Worm (Caenorhabditis elegans) whole organism, young adult: Measurements from ENCODE around the gene F47E1.4.
A peak's percentile ranks its signal among the peaks of the same experiment; 100 is the strongest.

Source experiments
- B0336.3 ChIP-seq: fragments of 200-800 bp; sonication (Bioruptor generic); IDR thresholded peaks from 2 replicates; pipeline ENCODE4 v1.3.6; 2022; ENCODE audit warnings: missing genetic modification characterization, missing compliant biosample characterization
- C06A6.2 ChIP-seq: fragments of 200-800 bp; sonication (Bioruptor generic); conservative IDR thresholded peaks from 2 replicates; pipeline ENCODE4 v1.3.6; 2022; ENCODE audit warnings: missing genetic modification characterization, missing compliant biosample characterization
- C17E4.6 ChIP-seq: fragments of 200-800 bp; sonication (Bioruptor generic); IDR thresholded peaks from 2 replicates; pipeline ENCODE4 v1.3.6; 2022; ENCODE audit warnings: missing genetic modification reagents, missing genetic modification characterization, missing compliant biosample characterization
- D2030.7 ChIP-seq: fragments of 200-800 bp; sonication (Bioruptor generic); IDR thresholded peaks from 2 replicates; pipeline ENCODE4 v1.3.6; 2022; ENCODE audit warnings: missing genetic modification reagents, missing genetic modification characterization, missing compliant biosample characterization
- F10E7.11 ChIP-seq: sonication (generic microtip); optimal IDR thresholded peaks from 2 replicates; lab custom pipeline; 2017; ENCODE audit warnings: mild to moderate bottlenecking, missing genetic modification characterization, moderate library complexity, missing compliant biosample characterization
- F39B2.1 ChIP-seq: fragments of 200-800 bp; sonication (Bioruptor generic); IDR thresholded peaks from 2 replicates; pipeline ENCODE4 v1.3.6; 2022; ENCODE audit warnings: missing genetic modification reagents, missing genetic modification characterization, missing compliant biosample characterization
- K11D2.4 ChIP-seq: fragments of 200-800 bp; sonication (Bioruptor generic); IDR thresholded peaks from 2 replicates; pipeline ENCODE4 v1.3.6; 2022; ENCODE audit warnings: missing genetic modification reagents, missing genetic modification characterization, missing compliant biosample characterization
- K12H6.12 ChIP-seq: fragments of 200-800 bp; sonication (Bioruptor generic); optimal IDR thresholded peaks from 2 replicates; lab custom pipeline; 2018; ENCODE audit warnings: mild to moderate bottlenecking, missing genetic modification characterization, missing compliant biosample characterization
- Y53F4B.3 ChIP-seq: fragments of 200-800 bp; sonication (Bioruptor generic); IDR thresholded peaks from 2 replicates; pipeline ENCODE4 v1.3.6; 2022; ENCODE audit warnings: missing genetic modification reagents, missing genetic modification characterization, missing compliant biosample characterization
- Y56A3A.18 ChIP-seq: fragments of 200-800 bp; sonication (Bioruptor generic); IDR thresholded peaks from 2 replicates; pipeline ENCODE4 v1.3.6; 2022; ENCODE audit warnings: missing genetic modification reagents, missing genetic modification characterization, missing compliant biosample characterization
- aptf-2 ChIP-seq: fragments of 200-800 bp; sonication (Bioruptor generic); conservative IDR thresholded peaks from 2 replicates; pipeline ENCODE4 v1.3.6; 2022; ENCODE audit warnings: missing genetic modification reagents, missing genetic modification characterization, missing compliant biosample characterization
- aptf-3 ChIP-seq: fragments of 200-800 bp; sonication (Bioruptor generic); IDR thresholded peaks from 2 replicates; pipeline ENCODE4 v1.3.6; 2022; ENCODE audit warnings: missing genetic modification characterization, missing compliant biosample characterization
- ceh-27 ChIP-seq: fragments of 200-800 bp; sonication (Bioruptor generic); optimal IDR thresholded peaks from 2 replicates; lab custom pipeline; 2018; ENCODE audit warnings: mild to moderate bottlenecking, missing genetic modification characterization, moderate library complexity, missing compliant biosample characterization
- ceh-91 ChIP-seq: fragments of 200-800 bp; sonication (Bioruptor generic); IDR thresholded peaks from 2 replicates; pipeline ENCODE4 v1.3.6; 2022; ENCODE audit warnings: missing genetic modification reagents, missing genetic modification characterization, missing compliant biosample characterization
- chd-7 ChIP-seq: sonication (generic microtip); optimal IDR thresholded peaks from 2 replicates; lab custom pipeline; 2016; ENCODE audit warnings: mild to moderate bottlenecking, missing genetic modification characterization, moderate library complexity, missing compliant biosample characterization
- dox-1 ChIP-seq: fragments of 200-800 bp; sonication (Bioruptor generic); IDR thresholded peaks from 2 replicates; pipeline ENCODE4 v1.3.6; 2022; ENCODE audit warnings: missing genetic modification reagents, missing genetic modification characterization, missing compliant biosample characterization
- dpff-1 ChIP-seq: sonication (generic microtip); optimal IDR thresholded peaks from 2 replicates; lab custom pipeline; 2017; ENCODE audit warnings: mild to moderate bottlenecking, missing genetic modification characterization, missing compliant biosample characterization
- egl-18 ChIP-seq: fragments of 200-800 bp; sonication (Bioruptor generic); IDR thresholded peaks from 2 replicates; pipeline ENCODE4 v1.3.6; 2022; ENCODE audit warnings: missing genetic modification reagents, missing genetic modification characterization, missing compliant biosample characterization
- egl-44 ChIP-seq: fragments of 200-800 bp; sonication (Bioruptor generic); IDR thresholded peaks from 2 replicates; pipeline ENCODE4 v1.3.6; 2022; ENCODE audit warnings: missing genetic modification reagents, missing genetic modification characterization, missing compliant biosample characterization
- egrh-3 ChIP-seq: fragments of 200-800 bp; sonication (Bioruptor generic); IDR thresholded peaks from 2 replicates; pipeline ENCODE4 v1.3.6; 2022; ENCODE audit warnings: missing genetic modification reagents, missing genetic modification characterization, missing compliant biosample characterization
- ets-4 ChIP-seq: fragments of 200-800 bp; sonication (Bioruptor generic); optimal IDR thresholded peaks from 2 replicates; lab custom pipeline; 2018; ENCODE audit warnings: mild to moderate bottlenecking, missing genetic modification characterization, missing compliant biosample characterization
- fkh-3 ChIP-seq: sonication (generic microtip); optimal IDR thresholded peaks from 2 replicates; lab custom pipeline; 2016; ENCODE audit warnings: mild to moderate bottlenecking, missing genetic modification characterization, missing compliant biosample characterization
- gei-17 ChIP-seq: fragments of 200-800 bp; sonication (Bioruptor generic); optimal IDR thresholded peaks from 2 replicates; lab custom pipeline; 2018; ENCODE audit warnings: mild to moderate bottlenecking, missing genetic modification characterization, missing compliant biosample characterization
- lin-35 ChIP-seq, 3 experiments: fragments of 150-350 bp in 2 of 3; sonication (generic microtip) in 1 of 3; optimal IDR thresholded peaks; 2 replicates each; lab custom pipeline; 2014 to 2018; ENCODE audit warnings: missing biosample characterization in 3 of 3, missing genetic modification characterization in 3 of 3, missing genetic modification reagents in 3 of 3
- lin-40 ChIP-seq: sonication (generic microtip); optimal IDR thresholded peaks from 2 replicates; lab custom pipeline; 2016; ENCODE audit warnings: missing genetic modification characterization, mild to moderate bottlenecking, missing compliant biosample characterization, missing genotype, missing genetic modification reagents
- madf-8 ChIP-seq: fragments of 200-800 bp; sonication (Bioruptor generic); conservative IDR thresholded peaks from 2 replicates; pipeline ENCODE4 v1.3.6; 2022; ENCODE audit warnings: missing genetic modification reagents, missing genetic modification characterization, missing compliant biosample characterization
- mcd-1 ChIP-seq: fragments of 200-800 bp; sonication (Bioruptor generic); IDR thresholded peaks from 2 replicates; pipeline ENCODE4 v1.3.6; 2022; ENCODE audit warnings: missing genetic modification reagents, missing genetic modification characterization, missing compliant biosample characterization
- nfya-2 ChIP-seq: fragments of 200-800 bp; sonication (Bioruptor generic); IDR thresholded peaks from 2 replicates; pipeline ENCODE4 v1.3.6; 2022; ENCODE audit warnings: missing genetic modification reagents, missing genetic modification characterization, missing compliant biosample characterization
- nhr-80 ChIP-seq: sonication (generic microtip); optimal IDR thresholded peaks from 2 replicates; lab custom pipeline; 2016; ENCODE audit warnings: missing genetic modification characterization, missing compliant biosample characterization
- pbrm-1 ChIP-seq: fragments of 200-800 bp; sonication (Bioruptor generic); IDR thresholded peaks from 2 replicates; pipeline ENCODE4 v1.3.6; 2022; ENCODE audit warnings: missing genetic modification reagents, missing genetic modification characterization, missing compliant biosample characterization
- rcor-1 ChIP-seq: fragments of 200-800 bp; sonication (Bioruptor generic); IDR thresholded peaks from 2 replicates; pipeline ENCODE4 v1.3.6; 2022; ENCODE audit warnings: missing genetic modification reagents, missing genetic modification characterization, missing compliant biosample characterization
- rpc-1 ChIP-seq, 2 experiments: fragments of 150-350 bp in 1 of 2; sonication (generic microtip) in 1 of 2; optimal IDR thresholded peaks; 2 replicates each; lab custom pipeline; 2014 to 2018; ENCODE audit warnings: missing biosample characterization in 1 of 2, missing genetic modification characterization in 1 of 2, missing genetic modification reagents in 1 of 2, missing genotype in 1 of 2
- snpc-1.1 ChIP-seq: sonication (generic microtip); optimal IDR thresholded peaks from 2 replicates; lab custom pipeline; 2017; ENCODE audit warnings: missing genetic modification characterization, mild to moderate bottlenecking, missing compliant biosample characterization, antibody characterized with exemption, moderate library complexity, missing genotype, missing genetic modification reagents; ENCODE audit not compliant: insufficient read depth
- snpc-1.3 ChIP-seq: sonication (generic microtip); optimal IDR thresholded peaks from 2 replicates; lab custom pipeline; 2017; ENCODE audit warnings: missing genetic modification characterization, mild to moderate bottlenecking, missing compliant biosample characterization, antibody characterized with exemption, moderate library complexity, missing genotype, missing genetic modification reagents; ENCODE audit not compliant: insufficient read depth
- somi-1 ChIP-seq: fragments of 200-800 bp; sonication (Bioruptor generic); optimal IDR thresholded peaks from 2 replicates; lab custom pipeline; 2018; ENCODE audit warnings: mild to moderate bottlenecking, missing genetic modification characterization, missing compliant biosample characterization
- tlf-1 ChIP-seq: fragments of 200-800 bp; sonication (Bioruptor generic); optimal IDR thresholded peaks from 2 replicates; lab custom pipeline; 2018; ENCODE audit warnings: mild to moderate bottlenecking, missing genetic modification characterization, missing compliant biosample characterization
- unc-130 ChIP-seq: sonication (generic microtip); optimal IDR thresholded peaks from 2 replicates; lab custom pipeline; 2016; ENCODE audit warnings: missing genetic modification reagents, missing genetic modification characterization, missing compliant biosample characterization
- zim-3 ChIP-seq: sonication (generic microtip); optimal IDR thresholded peaks from 2 replicates; lab custom pipeline; 2017; ENCODE audit warnings: mild to moderate bottlenecking, missing genetic modification characterization, moderate library complexity, missing compliant biosample characterization
- ztf-18 ChIP-seq: sonication (generic microtip); optimal IDR thresholded peaks from 2 replicates; lab custom pipeline; 2016; ENCODE audit warnings: missing genotype, mild to moderate bottlenecking, missing genetic modification characterization, missing compliant biosample characterization
- ztf-25 ChIP-seq: fragments of 200-800 bp; sonication (Bioruptor generic); IDR thresholded peaks from 2 replicates; pipeline ENCODE4 v1.3.6; 2022; ENCODE audit warnings: missing genetic modification reagents, missing genetic modification characterization, missing compliant biosample characterization
- ztf-6 ChIP-seq: fragments of 200-800 bp; sonication (Bioruptor generic); IDR thresholded peaks from 2 replicates; pipeline ENCODE4 v1.3.6; 2022; ENCODE audit warnings: missing genetic modification reagents, missing genetic modification characterization, missing compliant biosample characterization

The F47E1.4 gene

DNA sequence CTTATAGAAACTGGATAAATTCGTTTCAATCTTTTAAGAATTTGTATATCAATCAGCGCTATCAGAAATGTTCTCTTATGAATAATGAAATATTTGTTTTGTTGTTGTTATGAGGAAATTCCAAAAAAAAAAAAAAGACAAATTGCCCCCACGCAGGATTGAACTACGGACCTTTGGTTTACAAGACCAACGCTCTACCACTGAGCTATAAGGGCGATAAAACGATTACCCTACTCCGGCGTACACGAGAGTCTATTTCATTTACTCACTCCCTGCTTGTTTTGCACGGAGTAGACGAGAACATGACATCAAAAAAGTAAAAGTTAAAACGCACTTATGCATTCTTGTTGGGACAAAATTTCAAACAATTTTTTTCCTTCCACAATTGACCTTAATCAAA lies 38.4 kb upstream of the F47E1.4 start (continued):
- TF ChIP-seq mcd-1 (no peak), dpff-1 (tag; lab: Kevin White, UChicago) (no peak), ztf-25 (GFP tag; lab: Robert Waterston, UW) (peak; percentile 89), pbrm-1 (peak; percentile 78; the same call in 1 of the 2 replicates), dox-1 (GFP tag; lab: Robert Waterston, UW) (no peak; the same call in 1 of the 2 replicates), chd-7 (tag; lab: Kevin White, UChicago) (no peak), lin-35 (GFP tag; optimal IDR thresholded peaks at IDR 0.05; lab: Kevin White, UChicago) (no peak), nhr-80 (peak; percentile 37), gei-17 (no peak), Y53F4B.3 (no peak), aptf-3 (no peak), fkh-3 (no peak), K12H6.12 (tag; lab: Kevin White, UChicago) (no peak), D2030.7 (peak; percentile 74), snpc-1.1 (tag; lab: Kevin White, UChicago) (no peak), F10E7.11 (tag; lab: Kevin White, UChicago) (peak; percentile 11), aptf-2 (no peak), tlf-1 (GFP tag; lab: Kevin White, UChicago) (no peak), K11D2.4 (peak; percentile 64; the same call in 1 of the 2 replicates), rpc-1 (optimal IDR thresholded peaks at IDR 0.05; lab: Kevin White, UChicago) (peak; percentile 98), rpc-1 (tag; optimal IDR thresholded peaks at IDR 0.05; lab: Kevin White, UChicago) (peak; percentile 100), ztf-6 (0 out of 2 replicates have a peak, but pooled peaks have one; percentile 29), snpc-1.3 (tag; lab: Kevin White, UChicago) (peak; percentile 68), somi-1 (GFP tag; lab: Kevin White, UChicago) (no peak), egl-18 (0 out of 2 replicates have a peak, but pooled peaks have one; percentile 68), unc-130 (GFP tag; lab: Kevin White, UChicago) (peak; percentile 18), zim-3 (peak; percentile 64), ceh-27 (GFP tag; lab: Kevin White, UChicago) (peak; percentile 19), C17E4.6 (GFP tag; lab: Robert Waterston, UW) (0 out of 2 replicates have a peak, but pooled peaks have one; percentile 16), madf-8 (0 out of 2 replicates have a peak, but pooled peaks have one; percentile 16), C06A6.2 (GFP tag; lab: Robert Waterston, UW) (no peak), egrh-3 (GFP tag; lab: Robert Waterston, UW) (no peak; the same call in 1 of the 2 replicates), B0336.3 (GFP tag; lab: Robert Waterston, UW) (no peak), F39B2.1 (no peak), lin-40 (tag; lab: Kevin White, UChicago) (no peak), egl-44 (GFP tag; lab: Robert Waterston, UW) (no peak; the same call in 1 of the 2 replicates), rcor-1 (peak; percentile 79), nfya-2 (GFP tag; lab: Robert Waterston, UW) (no peak), Y56A3A.18 (GFP tag; lab: Robert Waterston, UW) (peak; percentile 93), ceh-91 (no peak), ets-4 (GFP tag; lab: Kevin White, UChicago) (no peak), ztf-18 (tag; lab: Kevin White, UChicago) (peak; percentile 78)
